Fruit fly (Drosophila melanogaster): ENCODE measurements around the gene mts.
"Not testable (repeated sequence)": the region's sequence is repeated elsewhere in the genome, so short reads cannot be mapped to it uniquely, and the experiment has no call there.

dm6 chr2L:7856380-7857127, 29.1 kb downstream of the mts start, which contains the start of gene lectin-28C:
- TF ChIP-seq psq, ttk, h, Myc, Sin3A (optimal IDR thresholded peaks at IDR 0.05): not testable (repeated sequence)

All from Kc167 (cell line).